Fruit fly (Drosophila melanogaster) whole organism, adult: ENCODE measurements around the gene Coq5.
"Not testable (repeated sequence)": the region's sequence is repeated elsewhere in the genome, so short reads cannot be mapped to it uniquely, and the experiment has no call there.

Source experiments
- CG11617 ChIP-seq: fragments of 200-800 bp; sonication (Bioruptor generic); optimal IDR thresholded peaks from 2 replicates; lab custom pipeline; 2017; ENCODE audit warnings: mild to moderate bottlenecking, missing biosample characterization, missing genetic modification reagents, missing genetic modification characterization
- CG12768 ChIP-seq: fragments of 200-800 bp; sonication (Bioruptor generic); optimal IDR thresholded peaks from 2 replicates; lab custom pipeline; 2017; ENCODE audit warnings: missing biosample characterization, missing genetic modification characterization, mild to moderate bottlenecking, moderate library complexity, missing genetic modification reagents
- CG14711 ChIP-seq: fragments of 200-800 bp; sonication (Bioruptor generic); optimal IDR thresholded peaks from 2 replicates; lab custom pipeline; 2018; ENCODE audit warnings: missing biosample characterization, mild to moderate bottlenecking, missing genetic modification characterization, moderate library complexity
- CG1620 ChIP-seq: fragments of 200-800 bp; sonication (Bioruptor generic); optimal IDR thresholded peaks from 2 replicates; lab custom pipeline; 2016; ENCODE audit warnings: missing biosample characterization, missing genetic modification characterization
- CG33017 ChIP-seq: fragments of 200-800 bp; sonication (Bioruptor generic); optimal IDR thresholded peaks from 2 replicates; lab custom pipeline; 2018; ENCODE audit warnings: missing biosample characterization, mild to moderate bottlenecking, missing genetic modification characterization, moderate library complexity
- CG5204 ChIP-seq: fragments of 200-800 bp; sonication (Bioruptor generic); optimal IDR thresholded peaks from 2 replicates; lab custom pipeline; 2016; ENCODE audit warnings: missing biosample characterization, missing genetic modification characterization
- CG7045 ChIP-seq: fragments of 200-800 bp; sonication (Bioruptor generic); optimal IDR thresholded peaks from 2 replicates; lab custom pipeline; 2017; ENCODE audit warnings: missing biosample characterization, mild to moderate bottlenecking, missing genetic modification characterization
- CG7101 ChIP-seq: fragments of 200-800 bp; sonication (Bioruptor generic); optimal IDR thresholded peaks from 2 replicates; lab custom pipeline; 2018; ENCODE audit warnings: missing biosample characterization, mild to moderate bottlenecking, missing genetic modification characterization, moderate library complexity
- Clk ChIP-seq: fragments of 200-800 bp; sonication (Bioruptor generic); optimal IDR thresholded peaks from 2 replicates; lab custom pipeline; 2017; ENCODE audit warnings: missing biosample characterization, missing genetic modification characterization
- Crg-1 ChIP-seq: fragments of 200-800 bp; sonication (Bioruptor generic); optimal IDR thresholded peaks from 2 replicates; lab custom pipeline; 2016; ENCODE audit warnings: missing biosample characterization, missing genetic modification characterization
- Hr96 ChIP-seq: fragments of 200-800 bp; sonication (Bioruptor generic); optimal IDR thresholded peaks from 2 replicates; lab custom pipeline; 2016; ENCODE audit warnings: missing biosample characterization, missing genetic modification characterization
- Mnt ChIP-seq: fragments of 200-800 bp; sonication (Bioruptor generic); optimal IDR thresholded peaks from 2 replicates; lab custom pipeline; 2016; ENCODE audit warnings: missing biosample characterization, mild to moderate bottlenecking, missing genetic modification characterization
- bab1 ChIP-seq: fragments of 200-800 bp; sonication (Bioruptor generic); optimal IDR thresholded peaks from 3 replicates; lab custom pipeline; 2019; ENCODE audit warnings: missing biosample characterization, mild to moderate bottlenecking, missing genetic modification characterization, moderate library complexity
- cic ChIP-seq: fragments of 200-800 bp; sonication (Bioruptor generic); optimal IDR thresholded peaks from 2 replicates; lab custom pipeline; 2017; ENCODE audit warnings: missing biosample characterization, mild to moderate bottlenecking, missing genetic modification characterization, moderate library complexity
- cnc ChIP-seq, 2 experiments: fragments of >200 bp; optimal IDR thresholded peaks; 2 replicates each; lab custom pipeline; 2017
- kay ChIP-seq: fragments of 200-800 bp; sonication (Bioruptor generic); peaks from one replicate; lab custom pipeline; 2016; ENCODE audit warnings: missing biosample characterization, missing genetic modification characterization, borderline replicate concordance
- ovo ChIP-seq: fragments of 200-800 bp; sonication (Bioruptor generic); optimal IDR thresholded peaks from 2 replicates; lab custom pipeline; 2016; ENCODE audit warnings: missing biosample characterization, missing genetic modification characterization
- pad ChIP-seq: fragments of 200-800 bp; sonication (Bioruptor generic); optimal IDR thresholded peaks from 3 replicates; lab custom pipeline; 2017; ENCODE audit warnings: missing biosample characterization, missing genetic modification characterization, mild to moderate bottlenecking, moderate library complexity, missing genetic modification reagents
- tj ChIP-seq: fragments of 200-800 bp; sonication (Bioruptor generic); optimal IDR thresholded peaks from 3 replicates; lab custom pipeline; 2017; ENCODE audit warnings: missing biosample characterization, mild to moderate bottlenecking, missing genetic modification characterization, moderate library complexity
- toe ChIP-seq: fragments of 200-800 bp; sonication (Bioruptor generic); optimal IDR thresholded peaks from 2 replicates; lab custom pipeline; 2016; ENCODE audit warnings: missing biosample characterization, missing genetic modification characterization

The Coq5 gene

dm6 chrX:13192239-13192638 lies 2.1 kb downstream of the Coq5 start:
- no peak for TF ChIP-seq kay (GFP tag; lab: Kevin White, UChicago)
- TF ChIP-seq toe (GFP tag; lab: Kevin White, UChicago), result no peak
- TF ChIP-seq CG11617 (GFP tag; lab: Kevin White, UChicago), result no peak
- no peak for TF ChIP-seq pad
- no peak for TF ChIP-seq CG7101 (tag; lab: Kevin White, UChicago)
- no peak for TF ChIP-seq Mnt (GFP tag; lab: Kevin White, UChicago)
- no peak for TF ChIP-seq Crg-1 (GFP tag; lab: Kevin White, UChicago)
- no peak for TF ChIP-seq ovo (GFP tag; lab: Kevin White, UChicago)
- no peak for TF ChIP-seq tj
- no peak for TF ChIP-seq cnc (optimal IDR thresholded peaks at IDR 0.05; lab: Kevin White, UChicago)
- TF ChIP-seq cic (GFP tag; lab: Kevin White, UChicago), result no peak
- no peak for TF ChIP-seq Clk
- no peak for TF ChIP-seq CG1620
- TF ChIP-seq bab1, result no peak
- no peak for TF ChIP-seq CG14711 (tag; lab: Kevin White, UChicago)
- TF ChIP-seq CG5204, result no peak
- TF ChIP-seq CG7045 (GFP tag; lab: Kevin White, UChicago), result no peak
- no peak for TF ChIP-seq CG12768 (GFP tag; lab: Kevin White, UChicago)
- no peak for TF ChIP-seq CG33017 (tag; lab: Kevin White, UChicago)
- TF ChIP-seq Hr96 (GFP tag; lab: Kevin White, UChicago), result no peak

- TF ChIP-seq Hr96 (GFP tag; lab: Kevin White, UChicago) (no peak), CG11617 (GFP tag; lab: Kevin White, UChicago) (no peak), CG7045 (GFP tag; lab: Kevin White, UChicago) (no peak), CG12768 (GFP tag; lab: Kevin White, UChicago) (no peak), Mnt (GFP tag; lab: Kevin White, UChicago) (no peak), bab1 (no peak), tj (no peak), cic (GFP tag; lab: Kevin White, UChicago) (no peak), CG33017 (tag; lab: Kevin White, UChicago) (no peak), CG7101 (tag; lab: Kevin White, UChicago) (no peak), Clk (no peak), toe (GFP tag; lab: Kevin White, UChicago) (no peak), cnc (optimal IDR thresholded peaks at IDR 0.05; lab: Kevin White, UChicago) (no peak), CG1620 (no peak), CG5204 (no peak), CG14711 (tag; lab: Kevin White, UChicago) (no peak), Crg-1 (GFP tag; lab: Kevin White, UChicago) (no peak)
These were observed 2.6 kb downstream of the Coq5 start, which contains the start of gene CG12723 for dm6 chrX:13191783-13192182. Gene CG12723 (minus strand): TSS chrX:13191883.

- TF ChIP-seq CG12768 (GFP tag; lab: Kevin White, UChicago) (no peak), cic (GFP tag; lab: Kevin White, UChicago) (peak; percentile 40), CG11617 (GFP tag; lab: Kevin White, UChicago) (no peak), pad (no peak), cnc (optimal IDR thresholded peaks at IDR 0.05; lab: Kevin White, UChicago) (no peak), CG1620 (no peak)
These were observed 5.3 kb downstream of the Coq5 start, which contains the start of gene Lgr4 for dm6 chrX:13189032-13189431. Gene Lgr4 (minus strand): TSS chrX:13189164.

dm6 chrX:13184178-13184577 lies 10.2 kb downstream of the Coq5 start, which contains the start of gene CG32641:
Gene CG32641 (plus strand): TSS chrX:13184478.
- TF ChIP-seq CG33017 (tag; lab: Kevin White, UChicago); cic (GFP tag; lab: Kevin White, UChicago); pad: not testable (repeated sequence)

dm6 chrX:13177720-13178119 lies 16.6 kb downstream of the Coq5 start, which contains the start of gene CG32640:
Gene CG32640 (plus strand): TSS chrX:13178005.
- TF ChIP-seq kay, toe, Crg-1 (GFP tag; lab: Kevin White, UChicago): not testable (repeated sequence)

- TF ChIP-seq Clk (no peak), CG33017 (tag; lab: Kevin White, UChicago) (no peak), tj (no peak), CG1620 (no peak), CG14711 (tag; lab: Kevin White, UChicago) (no peak), CG5204 (no peak), Crg-1 (GFP tag; lab: Kevin White, UChicago) (no peak), cic (GFP tag; lab: Kevin White, UChicago) (no peak), pad (no peak)
These were observed 21.5 kb downstream of the Coq5 start for dm6 chrX:13172865-13173264.

dm6 chrX:13159481-13159880 lies 34.9 kb downstream of the Coq5 start, which contains the start of the genes Bap60 and CG12096:
Gene Bap60 (minus strand): TSS chrX:13159508.
Gene CG12096 (plus strand): TSS chrX:13159604.
- TF ChIP-seq kay (GFP tag; lab: Kevin White, UChicago) (no peak), CG12768 (GFP tag; lab: Kevin White, UChicago) (peak; percentile 7), CG7045 (GFP tag; lab: Kevin White, UChicago) (peak; percentile 56), CG11617 (GFP tag; lab: Kevin White, UChicago) (peak; percentile 78), CG14711 (tag; lab: Kevin White, UChicago) (peak; percentile 69), cic (GFP tag; lab: Kevin White, UChicago) (no peak), Hr96 (GFP tag; lab: Kevin White, UChicago) (peak; percentile 91), Mnt (GFP tag; lab: Kevin White, UChicago) (peak; percentile 78), cnc (optimal IDR thresholded peaks at IDR 0.05; lab: Kevin White, UChicago) (no peak), bab1 (peak; percentile 91), Clk (peak; percentile 33), Crg-1 (GFP tag; lab: Kevin White, UChicago) (peak; percentile 55), toe (GFP tag; lab: Kevin White, UChicago) (peak; percentile 81), CG1620 (peak; percentile 77), tj (peak; percentile 68), ovo (GFP tag; lab: Kevin White, UChicago) (peak; percentile 73), pad (peak; percentile 70), CG33017 (tag; lab: Kevin White, UChicago) (peak; percentile 32), CG5204 (peak; percentile 71), CG7101 (tag; lab: Kevin White, UChicago) (peak; percentile 82)
